Fruit fly (Drosophila melanogaster): ENCODE measurements around the gene Sid.
A peak's percentile ranks its signal among the peaks of the same experiment; 100 is the strongest.

The Sid gene

DNA sequence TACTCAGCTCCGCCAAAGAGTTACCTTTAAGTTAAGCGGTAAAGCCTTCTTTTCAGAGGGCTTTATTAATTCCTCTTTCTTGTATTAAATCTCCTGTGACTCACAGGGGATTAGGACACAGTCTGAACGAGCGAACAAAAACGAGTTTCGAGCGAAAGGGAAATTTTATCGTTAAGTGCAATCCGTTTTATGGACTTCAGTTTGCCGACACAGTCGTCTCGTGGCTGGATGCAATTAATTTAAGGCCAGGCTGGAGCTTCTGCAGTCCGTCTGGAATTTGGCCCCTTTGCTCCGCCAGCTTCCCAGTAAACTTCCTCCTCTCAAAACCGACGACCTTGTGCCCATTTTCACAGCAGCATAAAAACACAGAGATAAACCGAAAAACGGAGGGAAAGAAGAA lies 9.1 kb downstream of the Sid start (continued):
- TF ChIP-seq Xbp1 (GFP tag; optimal IDR thresholded peaks at IDR 0.05) = no peak
- TF ChIP-seq CG8478 (optimal IDR thresholded peaks at IDR 0.05) = no peak
- no peak for TF ChIP-seq CG14441 (GFP tag; IDR thresholded peaks at IDR 0.05)
- no peak for TF ChIP-seq CG9609 (GFP tag; optimal IDR thresholded peaks at IDR 0.05)
- no peak for TF ChIP-seq ftz-f1 (GFP tag; optimal IDR thresholded peaks at IDR 0.05)

- TF ChIP-seq HLHmδ (GFP tag; optimal IDR thresholded peaks at IDR 0.05) (no peak), bbx (GFP tag; IDR thresholded peaks at IDR 0.05; ENCODE audit: partially characterized antibody) (no peak), CG7357 (GFP tag; IDR thresholded peaks at IDR 0.05) (no peak), Adf1 (GFP tag; IDR thresholded peaks at IDR 0.05) (peak; percentile 78), tio (GFP tag; optimal IDR thresholded peaks at IDR 0.05) (no peak), CG8478 (optimal IDR thresholded peaks at IDR 0.05) (peak; percentile 73), fd64A (GFP tag; optimal IDR thresholded peaks at IDR 0.05) (no peak), Jarid2 (GFP tag; optimal IDR thresholded peaks at IDR 0.05) (peak; percentile 60), ci (GFP tag; IDR thresholded peaks at IDR 0.05) (0 out of 3 replicates have a peak, but pooled peaks have one; percentile 29), B-H1 (GFP tag; IDR thresholded peaks at IDR 0.05) (no peak), CG13287 (GFP tag; IDR thresholded peaks at IDR 0.05; ENCODE audit: partially characterized antibody) (0 out of 2 replicates have a peak, but pooled peaks have one; percentile 10), ERR (GFP tag; optimal IDR thresholded peaks at IDR 0.05) (no peak), dimm (GFP tag; IDR thresholded peaks at IDR 0.05) (no peak), GATAe (GFP tag; conservative IDR thresholded peaks at IDR 0.05) (no peak), eve (GFP tag; optimal IDR thresholded peaks at IDR 0.05) (no peak), hkb (optimal IDR thresholded peaks at IDR 0.05) (no peak), hkb (GFP tag; IDR thresholded peaks at IDR 0.05) (peak; percentile 31; the same call in 1 of the 2 replicates), hb (GFP tag; IDR thresholded peaks at IDR 0.05; ENCODE audit: partially characterized antibody) (no peak), CG4707 (GFP tag; optimal IDR thresholded peaks at IDR 0.05) (no peak), tx (GFP tag; optimal IDR thresholded peaks at IDR 0.05) (no peak), CG32772 (GFP tag; IDR thresholded peaks at IDR 0.05) (no peak), aop (GFP tag; IDR thresholded peaks at IDR 0.05) (no peak), Hey (tag; optimal IDR thresholded peaks at IDR 0.05) (no peak), CG2202 (tag; optimal IDR thresholded peaks at IDR 0.05) (no peak), otp (GFP tag; IDR thresholded peaks at IDR 0.05) (no peak), da (GFP tag; optimal IDR thresholded peaks at IDR 0.05) (no peak), so (GFP tag; IDR thresholded peaks at IDR 0.05) (peak; percentile 33; the same call in 1 of the 3 replicates), Deaf1 (tag; optimal IDR thresholded peaks at IDR 0.05) (peak; percentile 63), cas (GFP tag; IDR thresholded peaks at IDR 0.05) (no peak), CG8089 (GFP tag; optimal IDR thresholded peaks at IDR 0.05) (no peak), Med (GFP tag) (peak; percentile 67), dm (GFP tag; optimal IDR thresholded peaks at IDR 0.05) (no peak), CG7786 (GFP tag; optimal IDR thresholded peaks at IDR 0.05) (no peak), CG32532 (GFP tag; IDR thresholded peaks at IDR 0.05) (no peak), sens-2 (GFP tag; IDR thresholded peaks at IDR 0.05) (no peak), Myb (GFP tag; optimal IDR thresholded peaks at IDR 0.05) (no peak), CG8359 (GFP tag; optimal IDR thresholded peaks at IDR 0.05; ENCODE audit: borderline replicate concordance) (peak; percentile 98), CG33213 (GFP tag; optimal IDR thresholded peaks at IDR 0.05) (no peak), CG7271 (tag; optimal IDR thresholded peaks at IDR 0.05) (no peak), mirr (GFP tag; optimal IDR thresholded peaks at IDR 0.05) (no peak), nau (GFP tag; optimal IDR thresholded peaks at IDR 0.05) (no peak), CG11456 (GFP tag; IDR thresholded peaks at IDR 0.05) (no peak), bcd (GFP tag; optimal IDR thresholded peaks at IDR 0.05) (no peak), Fer1 (GFP tag; optimal IDR thresholded peaks at IDR 0.05) (no peak), repo (GFP tag; optimal IDR thresholded peaks at IDR 0.05) (no peak), CG16813 (GFP tag; IDR thresholded peaks at IDR 0.05; ENCODE audit: partially characterized antibody) (0 out of 3 replicates have a peak, but pooled peaks have one; percentile 23)
These were observed 11.4 kb downstream of the Sid start for dm6 chr3R:28681834-28682464.
